Worm (Caenorhabditis elegans) whole organism, L3 larva: Measurements from ENCODE around the gene lon-8.

Experiments used
- ama-1 ChIP-seq: fragments of 150-350 bp; optimal IDR thresholded peaks from 2 replicates; lab custom pipeline; 2018
- elt-3 ChIP-seq, 3 experiments: fragments of 150-350 bp in 1 of 3; sonication (generic microtip) in 2 of 3; optimal IDR thresholded peaks; 2 replicates in 2 of 3; 4 replicates in 1 of 3; lab custom pipeline; 2014 to 2017; ENCODE audit warnings: missing biosample characterization in 3 of 3, missing genetic modification characterization in 3 of 3
- zag-1 ChIP-seq: fragments of 150-350 bp; optimal IDR thresholded peaks from 2 replicates; lab custom pipeline; 2014; ENCODE audit warnings: missing biosample characterization, missing genetic modification characterization

DNA sequence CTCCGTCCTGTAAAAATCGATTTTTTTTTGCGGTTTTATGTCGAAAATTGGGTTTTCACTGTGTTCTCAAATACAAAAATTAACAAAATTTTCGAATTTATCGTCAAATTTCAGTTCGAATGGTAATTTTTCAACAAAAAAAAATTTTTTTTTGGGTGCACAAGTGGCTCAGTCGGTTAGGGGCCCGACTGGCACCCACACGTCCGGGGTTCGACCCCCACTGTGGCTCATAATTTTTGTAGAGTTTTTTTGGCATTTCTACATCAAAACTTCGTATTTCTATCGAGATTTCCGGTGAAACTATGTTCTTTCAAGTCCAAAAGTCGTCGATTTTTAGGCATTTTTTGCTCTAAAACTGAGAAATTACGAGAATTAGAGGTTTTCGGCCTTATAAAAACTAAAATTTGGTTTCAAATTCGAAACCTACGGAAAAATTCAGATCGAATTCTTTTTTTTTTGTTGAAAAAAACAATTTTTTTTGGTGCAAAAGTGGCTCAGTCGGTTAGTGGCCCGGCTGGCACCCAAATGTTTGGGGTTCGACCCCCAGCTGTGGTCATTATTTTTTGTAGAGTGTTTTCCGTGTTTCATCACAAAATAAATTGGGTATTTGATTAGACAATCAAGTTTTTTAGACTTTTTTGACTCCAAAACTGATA, 53.0 kb downstream of the lon-8 start:
- no peak for TF ChIP-seq zag-1 (tag; lab: Kevin White, UChicago)
- TF ChIP-seq ama-1 (lab: Kevin White, UChicago), result no peak
- TF ChIP-seq elt-3 (tag; optimal IDR thresholded peaks at IDR 0.05; lab: Kevin White, UChicago), result no peak
